Worm (Caenorhabditis elegans) whole organism, early embryonic: ENCODE data around the gene T17A3.12.

Experiments used
- B0310.2 ChIP-seq: sonication (generic microtip); optimal IDR thresholded peaks from 2 replicates; lab custom pipeline; 2016; ENCODE audit warnings: mild to moderate bottlenecking, missing genetic modification characterization, missing compliant biosample characterization
- ama-1 ChIP-seq: fragments of 150-350 bp; optimal IDR thresholded peaks from 2 replicates; lab custom pipeline; 2014
- ceh-13 ChIP-seq: fragments of 200-800 bp; sonication (Bioruptor generic); optimal IDR thresholded peaks from 2 replicates; lab custom pipeline; 2018; ENCODE audit warnings: mild to moderate bottlenecking, missing genetic modification characterization, missing compliant biosample characterization
- ceh-36 ChIP-seq: sonication (generic microtip); optimal IDR thresholded peaks from 2 replicates; lab custom pipeline; 2016; ENCODE audit warnings: missing genetic modification characterization, inconsistent platforms, missing compliant biosample characterization
- ets-7 ChIP-seq: sonication (generic microtip); optimal IDR thresholded peaks from 2 replicates; lab custom pipeline; 2016; ENCODE audit warnings: missing genotype, missing genetic modification characterization, missing compliant biosample characterization
- hmg-4 ChIP-seq: fragments of 200-800 bp; sonication (Bioruptor generic); optimal IDR thresholded peaks from 2 replicates; lab custom pipeline; 2018; ENCODE audit warnings: mild to moderate bottlenecking, missing genetic modification characterization, missing compliant biosample characterization
- sea-1 ChIP-seq: fragments of 200-800 bp; sonication (Bioruptor generic); conservative IDR thresholded peaks from 2 replicates; pipeline ENCODE4 v1.3.6; 2022; ENCODE audit warnings: missing genetic modification characterization, missing compliant biosample characterization
- tbx-37 ChIP-seq: fragments of 200-800 bp; sonication (Bioruptor generic); conservative IDR thresholded peaks from 2 replicates; pipeline ENCODE4 v1.3.6; 2022; ENCODE audit warnings: missing genetic modification reagents, missing genetic modification characterization, missing compliant biosample characterization
- tra-4 ChIP-seq: sonication (generic microtip); optimal IDR thresholded peaks from 2 replicates; lab custom pipeline; 2017; ENCODE audit warnings: missing genetic modification characterization, missing compliant biosample characterization

ce11 chrIII:132118-132517 is 12.9 kb downstream of the T17A3.12 start, which contains the start of gene pals-22:
- no peak for TF ChIP-seq ama-1
- TF ChIP-seq sea-1 (GFP tag; lab: Robert Waterston, UW), result no peak
- TF ChIP-seq tra-4, result no peak
- TF ChIP-seq hmg-4 (GFP tag; lab: Kevin White, UChicago), result no peak
- no peak for TF ChIP-seq tbx-37 (GFP tag; lab: Robert Waterston, UW)
- no peak for TF ChIP-seq B0310.2 (tag; lab: Kevin White, UChicago)
- no peak for TF ChIP-seq ceh-36 (tag; lab: Kevin White, UChicago)
- no peak for TF ChIP-seq ets-7 (tag; lab: Kevin White, UChicago)
- TF ChIP-seq ceh-13, result no peak
